Worm (Caenorhabditis elegans) whole organism, late embryonic: ENCODE measurements around the gene C02B8.6.

Source experiments
- ahr-1 ChIP-seq: sonication (generic microtip); optimal IDR thresholded peaks from 2 replicates; lab custom pipeline; 2016; ENCODE audit warnings: missing genetic modification characterization, missing compliant biosample characterization
- ceh-14 ChIP-seq: sonication (generic microtip); optimal IDR thresholded peaks from 2 replicates; lab custom pipeline; 2016; ENCODE audit warnings: missing genotype, missing genetic modification characterization, missing compliant biosample characterization
- ceh-45 ChIP-seq: fragments of 200-800 bp; sonication (Bioruptor generic); IDR thresholded peaks from 2 replicates; pipeline ENCODE4 v1.3.6; 2022; ENCODE audit warnings: missing genetic modification reagents, missing genetic modification characterization, missing compliant biosample characterization
- ceh-9 ChIP-seq: sonication (generic microtip); optimal IDR thresholded peaks from 2 replicates; lab custom pipeline; 2016; ENCODE audit warnings: mild to moderate bottlenecking, missing genetic modification characterization, inconsistent platforms, missing compliant biosample characterization
- dmd-4 ChIP-seq: sonication (generic microtip); optimal IDR thresholded peaks from 2 replicates; lab custom pipeline; 2016; ENCODE audit warnings: borderline replicate concordance, missing genetic modification characterization, missing compliant biosample characterization
- fkh-10 ChIP-seq: fragments of 150-350 bp; optimal IDR thresholded peaks from 2 replicates; lab custom pipeline; 2014; ENCODE audit warnings: missing biosample characterization, missing genetic modification reagents, missing genetic modification characterization
- fkh-6 ChIP-seq: sonication (generic microtip); optimal IDR thresholded peaks from 2 replicates; lab custom pipeline; 2016; ENCODE audit warnings: missing genetic modification characterization, missing compliant biosample characterization
- lin-11 ChIP-seq: fragments of 200-800 bp; sonication (Bioruptor generic); optimal IDR thresholded peaks from 2 replicates; lab custom pipeline; 2018; ENCODE audit warnings: mild to moderate bottlenecking, missing genetic modification characterization, missing compliant biosample characterization
- nhr-11 ChIP-seq: fragments of 150-350 bp; optimal IDR thresholded peaks from 2 replicates; lab custom pipeline; 2014; ENCODE audit warnings: missing biosample characterization, missing genetic modification characterization
- npax-4 ChIP-seq: sonication (generic microtip); optimal IDR thresholded peaks from 2 replicates; lab custom pipeline; 2016; ENCODE audit warnings: missing genetic modification characterization, missing compliant biosample characterization
- pha-4 ChIP-seq: fragments of 150-350 bp; optimal IDR thresholded peaks from 2 replicates; lab custom pipeline; 2018; ENCODE audit warnings: missing biosample characterization, missing genetic modification reagents, missing genetic modification characterization
- pqm-1 ChIP-seq: sonication (generic microtip); optimal IDR thresholded peaks from 2 replicates; lab custom pipeline; 2016; ENCODE audit warnings: missing genetic modification characterization, missing compliant biosample characterization

DNA sequence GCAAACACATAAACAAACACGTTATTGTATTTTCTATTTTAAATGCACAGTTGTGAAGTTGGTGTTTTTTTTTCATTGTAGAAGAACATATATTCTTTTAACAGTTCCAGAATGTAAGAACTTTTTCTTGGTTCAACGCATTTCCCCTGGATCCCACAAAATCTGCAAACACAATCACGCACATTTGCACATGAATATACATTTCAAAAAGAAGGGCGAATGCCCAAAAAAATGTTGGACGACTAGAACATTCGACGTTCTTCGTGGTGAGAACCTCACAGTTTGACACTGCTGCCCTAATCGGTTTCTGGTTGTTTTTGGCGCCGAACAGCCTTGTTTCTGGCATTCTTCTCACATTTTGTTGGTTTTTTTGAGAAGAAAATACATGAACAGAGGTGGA, 26.6 kb downstream of the C02B8.6 start:
- TF ChIP-seq nhr-11 (tag; lab: Kevin White, UChicago) (no peak), ceh-14 (tag; lab: Kevin White, UChicago) (no peak), pha-4 (tag; lab: Kevin White, UChicago) (no peak), lin-11 (tag; lab: Kevin White, UChicago) (no peak), fkh-10 (GFP tag; lab: Kevin White, UChicago) (no peak), ahr-1 (no peak), npax-4 (tag; lab: Kevin White, UChicago) (no peak), pqm-1 (no peak), ceh-45 (no peak), dmd-4 (no peak), fkh-6 (tag; lab: Kevin White, UChicago) (no peak), ceh-9 (no peak)
